Fruit fly (Drosophila melanogaster) whole organism, adult: Measurements from ENCODE around the gene sNPF.
A peak's percentile ranks its signal among the peaks of the same experiment; 100 is the strongest.

Experiments
- CG1620 ChIP-seq: fragments of 200-800 bp; sonication (Bioruptor generic); optimal IDR thresholded peaks from 2 replicates; lab custom pipeline; 2016; ENCODE audit warnings: missing biosample characterization, missing genetic modification characterization
- CG33017 ChIP-seq: fragments of 200-800 bp; sonication (Bioruptor generic); optimal IDR thresholded peaks from 2 replicates; lab custom pipeline; 2018; ENCODE audit warnings: missing biosample characterization, mild to moderate bottlenecking, missing genetic modification characterization, moderate library complexity
- Crg-1 ChIP-seq: fragments of 200-800 bp; sonication (Bioruptor generic); optimal IDR thresholded peaks from 2 replicates; lab custom pipeline; 2016; ENCODE audit warnings: missing biosample characterization, missing genetic modification characterization
- Hr96 ChIP-seq: fragments of 200-800 bp; sonication (Bioruptor generic); optimal IDR thresholded peaks from 2 replicates; lab custom pipeline; 2016; ENCODE audit warnings: missing biosample characterization, missing genetic modification characterization
- kay ChIP-seq: fragments of 200-800 bp; sonication (Bioruptor generic); peaks from one replicate; lab custom pipeline; 2016; ENCODE audit warnings: missing biosample characterization, missing genetic modification characterization, borderline replicate concordance
- tj ChIP-seq: fragments of 200-800 bp; sonication (Bioruptor generic); optimal IDR thresholded peaks from 3 replicates; lab custom pipeline; 2017; ENCODE audit warnings: missing biosample characterization, mild to moderate bottlenecking, missing genetic modification characterization, moderate library complexity
- toe ChIP-seq: fragments of 200-800 bp; sonication (Bioruptor generic); optimal IDR thresholded peaks from 2 replicates; lab custom pipeline; 2016; ENCODE audit warnings: missing biosample characterization, missing genetic modification characterization

DNA sequence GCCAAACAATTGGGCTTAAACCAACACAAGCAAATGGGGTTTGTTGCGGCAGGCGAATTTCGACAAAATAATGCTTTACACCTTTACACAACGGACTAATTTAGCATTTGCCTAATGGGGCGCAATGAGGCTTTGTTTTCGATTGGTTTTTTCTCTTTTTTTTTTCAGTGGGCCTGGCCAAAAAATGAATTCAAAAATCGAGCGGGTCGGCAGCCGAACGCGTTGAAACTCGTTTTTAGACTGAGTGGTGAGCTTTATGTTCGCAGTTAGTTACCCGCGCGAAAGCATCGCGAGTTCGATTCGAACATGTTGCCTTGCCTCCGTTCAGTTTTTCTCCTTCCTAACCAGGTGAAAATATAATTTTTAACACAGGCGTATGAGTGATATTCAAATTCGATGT is 10.7 kb upstream of the sNPF start, which contains the start of gene CG43861:
- TF ChIP-seq Crg-1 (no peak), kay (GFP tag; lab: Kevin White, UChicago) (peak; percentile 32), CG1620 (GFP tag; lab: Kevin White, UChicago) (no peak), Hr96 (no peak), tj (GFP tag; lab: Kevin White, UChicago) (no peak), toe (GFP tag; lab: Kevin White, UChicago) (no peak), CG33017 (no peak)
